Worm (Caenorhabditis elegans) whole organism, mixed stage, embryonic: ENCODE measurements around the gene otpl-4.
A peak's percentile ranks its signal among the peaks of the same experiment; 100 is the strongest.
"Not testable (repeated sequence)": the region's sequence is repeated elsewhere in the genome, so short reads cannot be mapped to it uniquely, and the experiment has no call there.

Source experiments
- blmp-1 ChIP-seq: fragments of 150-350 bp; optimal IDR thresholded peaks from 2 replicates; lab custom pipeline; 2014; ENCODE audit warnings: missing biosample characterization, missing genetic modification characterization
- ceh-39 ChIP-seq: fragments of 150-350 bp; optimal IDR thresholded peaks from 2 replicates; lab custom pipeline; 2014; ENCODE audit warnings: missing biosample characterization, missing genetic modification characterization
- ceh-43 ChIP-seq: fragments of 200-800 bp; sonication (Bioruptor generic); optimal IDR thresholded peaks from 2 replicates; lab custom pipeline; 2018; ENCODE audit warnings: mild to moderate bottlenecking, missing genetic modification characterization, moderate library complexity, missing compliant biosample characterization
- ceh-83 ChIP-seq: fragments of 200-800 bp; sonication (Bioruptor generic); optimal IDR thresholded peaks from 2 replicates; lab custom pipeline; 2018; ENCODE audit warnings: mild to moderate bottlenecking, missing genetic modification characterization, missing compliant biosample characterization
- cnd-1 ChIP-seq: fragments of 200-800 bp; sonication (Bioruptor generic); optimal IDR thresholded peaks from 2 replicates; lab custom pipeline; 2018; ENCODE audit warnings: mild to moderate bottlenecking, missing genetic modification characterization, missing compliant biosample characterization
- drap-1 ChIP-seq: fragments of 200-800 bp; sonication (Bioruptor generic); optimal IDR thresholded peaks from 3 replicates; lab custom pipeline; 2018; ENCODE audit warnings: mild to moderate bottlenecking, missing genetic modification characterization, missing compliant biosample characterization
- elt-1 ChIP-seq: sonication (generic microtip); optimal IDR thresholded peaks from 2 replicates; lab custom pipeline; 2017; ENCODE audit warnings: missing genetic modification characterization, mild to moderate bottlenecking, missing compliant biosample characterization, antibody characterized with exemption, moderate library complexity, borderline replicate concordance; ENCODE audit not compliant: insufficient read depth
- elt-3 ChIP-seq: fragments of 150-350 bp; optimal IDR thresholded peaks from 2 replicates; lab custom pipeline; 2014; ENCODE audit warnings: missing biosample characterization, missing genetic modification characterization
- flh-1 ChIP-seq: fragments of 200-800 bp; sonication (Bioruptor generic); optimal IDR thresholded peaks from 2 replicates; lab custom pipeline; 2018; ENCODE audit warnings: mild to moderate bottlenecking, missing genetic modification characterization, moderate library complexity, missing compliant biosample characterization
- hlh-1 ChIP-seq: fragments of 150-350 bp; optimal IDR thresholded peaks from 2 replicates; lab custom pipeline; 2014; ENCODE audit warnings: missing biosample characterization, missing genetic modification reagents, missing genetic modification characterization
- lin-13 ChIP-seq: fragments of 150-350 bp; optimal IDR thresholded peaks from 2 replicates; lab custom pipeline; 2014; ENCODE audit warnings: missing biosample characterization, missing genetic modification characterization
- lin-32 ChIP-seq: fragments of 200-800 bp; sonication (Bioruptor generic); optimal IDR thresholded peaks from 2 replicates; lab custom pipeline; 2018; ENCODE audit warnings: mild to moderate bottlenecking, missing genetic modification characterization, missing compliant biosample characterization
- mab-5 ChIP-seq: fragments of 150-350 bp; optimal IDR thresholded peaks from 2 replicates; lab custom pipeline; 2014; ENCODE audit warnings: missing biosample characterization, missing genetic modification characterization
- mls-2 ChIP-seq: sonication (generic microtip); optimal IDR thresholded peaks from 2 replicates; lab custom pipeline; 2016; ENCODE audit warnings: mild to moderate bottlenecking, missing genetic modification characterization, moderate library complexity, missing compliant biosample characterization
- nhr-12 ChIP-seq: fragments of 150-350 bp; optimal IDR thresholded peaks from 2 replicates; lab custom pipeline; 2014; ENCODE audit warnings: missing biosample characterization, missing genetic modification characterization
- nhr-2 ChIP-seq: fragments of 150-350 bp; optimal IDR thresholded peaks from 2 replicates; lab custom pipeline; 2014; ENCODE audit warnings: missing biosample characterization, missing genetic modification characterization
- nhr-237 ChIP-seq: fragments of 150-350 bp; optimal IDR thresholded peaks from 2 replicates; lab custom pipeline; 2014; ENCODE audit warnings: missing biosample characterization, missing genetic modification characterization
- nhr-28 ChIP-seq: fragments of 150-350 bp; optimal IDR thresholded peaks from 2 replicates; lab custom pipeline; 2014; ENCODE audit warnings: missing biosample characterization, missing genetic modification characterization
- nhr-76 ChIP-seq: sonication (generic microtip); optimal IDR thresholded peaks from 2 replicates; lab custom pipeline; 2017; ENCODE audit warnings: missing biosample characterization, missing genetic modification characterization
- pha-4 ChIP-seq: fragments of 150-350 bp; optimal IDR thresholded peaks from 2 replicates; lab custom pipeline; 2018; ENCODE audit warnings: missing biosample characterization, missing genetic modification reagents, missing genetic modification characterization
- sem-2 ChIP-seq: fragments of 200-800 bp; sonication (Bioruptor generic); optimal IDR thresholded peaks from 2 replicates; lab custom pipeline; 2018; ENCODE audit warnings: mild to moderate bottlenecking, missing genetic modification characterization, missing compliant biosample characterization
- snpc-4 ChIP-seq: fragments of 150-350 bp; optimal IDR thresholded peaks from 2 replicates; lab custom pipeline; 2014; ENCODE audit warnings: missing biosample characterization, missing genetic modification characterization
- sptf-1 ChIP-seq: sonication (generic microtip); optimal IDR thresholded peaks from 2 replicates; lab custom pipeline; 2017; ENCODE audit warnings: mild to moderate bottlenecking, missing genetic modification characterization, moderate library complexity, missing compliant biosample characterization
- unc-120 ChIP-seq: sonication (generic microtip); optimal IDR thresholded peaks from 2 replicates; lab custom pipeline; 2017; ENCODE audit warnings: missing genetic modification characterization, missing compliant biosample characterization; ENCODE audit not compliant: poor library complexity, severe bottlenecking
- unc-39 ChIP-seq: fragments of 150-350 bp; optimal IDR thresholded peaks from 2 replicates; lab custom pipeline; 2014; ENCODE audit warnings: missing biosample characterization, missing genetic modification characterization
- unc-62 ChIP-seq: fragments of 150-350 bp; optimal IDR thresholded peaks from 2 replicates; lab custom pipeline; 2014; ENCODE audit warnings: missing biosample characterization, missing genetic modification reagents, missing genetic modification characterization
- zip-8 ChIP-seq: fragments of 150-350 bp; optimal IDR thresholded peaks from 2 replicates; lab custom pipeline; 2014; ENCODE audit warnings: missing biosample characterization, missing genetic modification characterization
- ztf-11 ChIP-seq: fragments of 150-350 bp; optimal IDR thresholded peaks from 2 replicates; lab custom pipeline; 2014; ENCODE audit warnings: missing biosample characterization, missing genetic modification characterization

otpl-4 gene

ce11 chrV:8529219-8529618 is 7.9 kb upstream of the otpl-4 start, which contains the start of gene otpl-5:
otpl-5 (plus strand) TSS chrV:8529519.
- TF ChIP-seq nhr-28 (tag; lab: Kevin White, UChicago) (no peak), unc-120 (tag; lab: Kevin White, UChicago) (no peak), ceh-39 (tag; lab: Kevin White, UChicago) (no peak), blmp-1 (tag; lab: Kevin White, UChicago) (no peak), lin-13 (tag; lab: Kevin White, UChicago) (no peak), sem-2 (GFP tag; lab: Kevin White, UChicago) (no peak), elt-1 (no peak), ceh-83 (no peak), mab-5 (tag; lab: Kevin White, UChicago) (no peak), nhr-237 (no peak), flh-1 (GFP tag; lab: Kevin White, UChicago) (no peak), elt-3 (tag; lab: Kevin White, UChicago) (no peak)

ce11 chrV:8533067-8533466 is 4.1 kb upstream of the otpl-4 start, which contains the start of the genes his-8 and his-7:
his-8 (minus strand) TSS chrV:8533086.
his-7 (plus strand) TSS chrV:8533379.
- not testable (repeated sequence) for TF ChIP-seq elt-1; ceh-83; nhr-2 (tag; lab: Kevin White, UChicago)

ce11 chrV:8533916-8534315 is 3.2 kb upstream of the otpl-4 start:
- TF ChIP-seq blmp-1 (tag; lab: Kevin White, UChicago) (no peak), zip-8 (tag; lab: Kevin White, UChicago) (peak; percentile 70)

ce11 chrV:8534534-8535283 is 2.4 kb upstream of the otpl-4 start, which contains the start of the genes his-6 and his-5:
his-6 (minus strand) TSS chrV:8534977.
his-5 (plus strand) TSS chrV:8535214.
- peak; percentile 13 for TF ChIP-seq mls-2
- peak; percentile 64 for TF ChIP-seq cnd-1
- peak; percentile 1 for TF ChIP-seq pha-4

- no peak for TF ChIP-seq lin-32 (GFP tag; lab: Kevin White, UChicago)
- no peak for TF ChIP-seq drap-1 (GFP tag; lab: Kevin White, UChicago)
- no peak for TF ChIP-seq zip-8 (tag; lab: Kevin White, UChicago)
- no peak for TF ChIP-seq ztf-11 (tag; lab: Kevin White, UChicago)
- TF ChIP-seq hlh-1 (tag; lab: Kevin White, UChicago), result no peak
- no peak for TF ChIP-seq unc-39
- no peak for TF ChIP-seq ceh-83
- no peak for TF ChIP-seq nhr-76 (tag; lab: Kevin White, UChicago)
- no peak for TF ChIP-seq sptf-1 (tag; lab: Kevin White, UChicago)
Observed at ce11 chrV:8536213-8536612, 918 bp upstream of the otpl-4 start, which contains the start of gene his-39. his-39 (plus strand) TSS chrV:8536513.

ce11 chrV:8545531-8546224 is 8.5 kb downstream of the otpl-4 start, which contains the start of the genes slc-17.8 and asns-1:
slc-17.8 (minus strand) TSS chrV:8545581.
asns-1 (plus strand) TSS chrV:8546174.
- TF ChIP-seq ztf-11 (tag; lab: Kevin White, UChicago) (no peak), unc-120 (tag; lab: Kevin White, UChicago) (peak; percentile 37)

ce11 chrV:8548989-8549388 is 11.9 kb downstream of the otpl-4 start, which contains the start of gene stdh-4:
stdh-4 (plus strand) TSS chrV:8549289.
- TF ChIP-seq blmp-1 (tag; lab: Kevin White, UChicago), result no peak
- TF ChIP-seq unc-62 (GFP tag; lab: Kevin White, UChicago), result no peak
- TF ChIP-seq nhr-12 (tag; lab: Kevin White, UChicago), result no peak
- TF ChIP-seq ceh-39 (tag; lab: Kevin White, UChicago), result no peak
- no peak for TF ChIP-seq unc-39
- TF ChIP-seq elt-3 (tag; lab: Kevin White, UChicago), result no peak
- no peak for TF ChIP-seq nhr-28 (tag; lab: Kevin White, UChicago)
- TF ChIP-seq snpc-4 (tag; lab: Kevin White, UChicago), result no peak
- TF ChIP-seq ceh-43 (GFP tag; lab: Kevin White, UChicago), result no peak
- no peak for TF ChIP-seq lin-32 (GFP tag; lab: Kevin White, UChicago)
- no peak for TF ChIP-seq zip-8 (tag; lab: Kevin White, UChicago)
- no peak for TF ChIP-seq mab-5 (tag; lab: Kevin White, UChicago)
